Worm (Caenorhabditis elegans) whole organism, late embryonic: ENCODE data around the gene C29F9.9.

ENCODE experiments used
- ceh-19 ChIP-seq: fragments of 200-800 bp; sonication (Bioruptor generic); optimal IDR thresholded peaks from 2 replicates; lab custom pipeline; 2018; ENCODE audit warnings: mild to moderate bottlenecking, missing genetic modification characterization, missing compliant biosample characterization
- fkh-6 ChIP-seq: sonication (generic microtip); optimal IDR thresholded peaks from 2 replicates; lab custom pipeline; 2016; ENCODE audit warnings: missing genetic modification characterization, missing compliant biosample characterization
- nhr-232 ChIP-seq: sonication (generic microtip); optimal IDR thresholded peaks from 2 replicates; lab custom pipeline; 2016; ENCODE audit warnings: missing genetic modification characterization, missing compliant biosample characterization
- odd-2 ChIP-seq: sonication (generic microtip); optimal IDR thresholded peaks from 2 replicates; lab custom pipeline; 2017; ENCODE audit warnings: antibody characterized with exemption, mild to moderate bottlenecking, missing genetic modification characterization, missing compliant biosample characterization
- pha-2 ChIP-seq: sonication (generic microtip); optimal IDR thresholded peaks from 2 replicates; lab custom pipeline; 2017; ENCODE audit warnings: mild to moderate bottlenecking, missing genetic modification characterization, missing compliant biosample characterization
- tbx-2 ChIP-seq: sonication (generic microtip); optimal IDR thresholded peaks from 2 replicates; lab custom pipeline; 2016; ENCODE audit warnings: missing genetic modification characterization, missing compliant biosample characterization
- unc-42 ChIP-seq: sonication (generic microtip); optimal IDR thresholded peaks from 2 replicates; lab custom pipeline; 2016; ENCODE audit warnings: missing genotype, missing genetic modification characterization, missing compliant biosample characterization

DNA sequence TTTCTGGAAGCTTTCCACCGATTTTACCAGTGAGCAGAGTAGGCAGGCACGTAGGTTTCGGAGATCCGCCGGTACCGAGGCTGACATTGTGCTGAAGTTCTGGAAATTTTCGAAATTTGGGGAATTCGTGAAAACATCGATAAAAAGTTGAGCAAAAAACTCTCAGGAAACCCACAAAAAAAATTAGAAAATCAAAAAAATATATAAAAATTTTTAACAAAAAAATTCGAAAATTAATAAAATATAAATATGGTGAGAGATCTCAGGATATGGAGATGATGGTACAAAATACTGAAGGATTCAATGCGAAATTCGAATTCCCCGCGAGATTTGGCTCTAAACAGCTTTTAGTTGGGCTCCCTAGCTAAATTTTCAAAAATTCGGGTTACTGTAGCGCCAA is 29.1 kb downstream of the C29F9.9 start, which contains the start of gene spt-4:
- TF ChIP-seq ceh-19 (no peak), pha-2 (tag; lab: Kevin White, UChicago) (no peak), fkh-6 (no peak), nhr-232 (tag; lab: Kevin White, UChicago) (no peak), odd-2 (tag; lab: Kevin White, UChicago) (no peak), tbx-2 (tag; lab: Kevin White, UChicago) (no peak), unc-42 (tag; lab: Kevin White, UChicago) (no peak)
